Fruit fly (Drosophila melanogaster): ENCODE measurements around the gene Der-1.

- TF ChIP-seq dsf (GFP tag; optimal IDR thresholded peaks at IDR 0.05; ENCODE audit: borderline replicate concordance) (no peak), GATAd (GFP tag; optimal IDR thresholded peaks at IDR 0.05) (no peak), CrebA (GFP tag; optimal IDR thresholded peaks at IDR 0.05; ENCODE audit: borderline replicate concordance) (no peak), Rel (GFP tag; optimal IDR thresholded peaks at IDR 0.05) (peak; percentile 3), Rel (tag; optimal IDR thresholded peaks at IDR 0.05) (peak; percentile 43)
Measured at dm6 chr2L:1989278-1989918, 15.6 kb downstream of the Der-1 start.

Measured in whole organism, wandering third instar larva.